Fruit fly (Drosophila melanogaster) whole organism, embryonic: ENCODE data around the gene Col4a1.

Experiments used
- Atf6 ChIP-seq: fragments of 200-800 bp; sonication (Bioruptor generic); IDR thresholded peaks from 2 replicates; pipeline ENCODE4 v1.3.6; 2022; ENCODE audit warnings: missing biosample characterization, missing genetic modification characterization
- Bdp1 ChIP-seq: fragments of 200-800 bp; sonication (Bioruptor generic); optimal IDR thresholded peaks from 3 replicates; lab custom pipeline; 2016; ENCODE audit warnings: missing biosample characterization, missing genetic modification characterization
- Blimp-1 ChIP-seq: fragments of 200-800 bp; sonication (Bioruptor generic); optimal IDR thresholded peaks from 3 replicates; lab custom pipeline; 2018; ENCODE audit warnings: missing biosample characterization, missing genetic modification characterization, mild to moderate bottlenecking, moderate library complexity, missing genetic modification reagents
- C15 ChIP-seq: fragments of 200-800 bp; sonication (Bioruptor generic); IDR thresholded peaks from 3 replicates; pipeline ENCODE4 v1.3.6; 2022; ENCODE audit warnings: missing biosample characterization, missing genetic modification characterization
- CG10147 ChIP-seq: fragments of 200-800 bp; sonication (Bioruptor generic); optimal IDR thresholded peaks from 2 replicates; lab custom pipeline; 2019; ENCODE audit warnings: missing biosample characterization, mild to moderate bottlenecking, missing genetic modification characterization, moderate library complexity
- CG10654 ChIP-seq: fragments of 200-800 bp; sonication (Bioruptor generic); optimal IDR thresholded peaks from 2 replicates; lab custom pipeline; 2016; ENCODE audit warnings: missing biosample characterization, missing genetic modification characterization
- CG11247 ChIP-seq: fragments of 200-800 bp; sonication (Bioruptor generic); IDR thresholded peaks from 2 replicates; pipeline ENCODE4 v1.3.6; 2022; ENCODE audit warnings: missing biosample characterization, missing genetic modification characterization
- CG12659 ChIP-seq: fragments of 200-800 bp; sonication (Bioruptor generic); optimal IDR thresholded peaks from 3 replicates; lab custom pipeline; 2017; ENCODE audit warnings: mild to moderate bottlenecking, missing biosample characterization, missing genetic modification reagents, missing genetic modification characterization
- CG13424 ChIP-seq: fragments of 200-800 bp; sonication (Bioruptor generic); optimal IDR thresholded peaks from 2 replicates; lab custom pipeline; 2019; ENCODE audit warnings: missing biosample characterization, mild to moderate bottlenecking, missing genetic modification characterization, moderate library complexity
- CG17612 ChIP-seq: fragments of 200-800 bp; sonication (Bioruptor generic); IDR thresholded peaks from 2 replicates; pipeline ENCODE4 v1.3.6; 2022; ENCODE audit warnings: missing biosample characterization, missing genetic modification characterization
- CG2678 ChIP-seq: fragments of 200-800 bp; sonication (Bioruptor generic); optimal IDR thresholded peaks from 3 replicates; lab custom pipeline; 2019; ENCODE audit warnings: missing biosample characterization, mild to moderate bottlenecking, missing genetic modification characterization, moderate library complexity
- CG31441 ChIP-seq: fragments of 200-800 bp; sonication (Bioruptor generic); IDR thresholded peaks from 2 replicates; pipeline ENCODE4 v1.3.6; 2022; ENCODE audit warnings: missing biosample characterization, missing genetic modification characterization
- CG3838 ChIP-seq: fragments of 200-800 bp; sonication (Bioruptor generic); optimal IDR thresholded peaks from 3 replicates; lab custom pipeline; 2016; ENCODE audit warnings: missing biosample characterization, missing genetic modification characterization
- CG3847 ChIP-seq: fragments of 200-800 bp; sonication (Bioruptor generic); IDR thresholded peaks from 2 replicates; pipeline ENCODE4 v1.3.6; 2022; ENCODE audit warnings: missing biosample characterization, missing genetic modification characterization
- CG42726 ChIP-seq: fragments of 200-800 bp; sonication (Bioruptor generic); IDR thresholded peaks from 2 replicates; pipeline ENCODE4 v1.3.6; 2022; ENCODE audit warnings: missing biosample characterization, missing genetic modification characterization; ENCODE audit not compliant: partially characterized antibody
- CG6791 ChIP-seq: fragments of 200-800 bp; sonication (Bioruptor generic); IDR thresholded peaks from 3 replicates; pipeline ENCODE4 v1.3.6; 2022; ENCODE audit warnings: missing biosample characterization, missing genetic modification characterization; ENCODE audit not compliant: partially characterized antibody
- CG7372 ChIP-seq: fragments of 200-800 bp; sonication (Bioruptor generic); IDR thresholded peaks from 2 replicates; pipeline ENCODE4 v1.3.6; 2022; ENCODE audit warnings: missing biosample characterization, missing genetic modification characterization
- CG7987 ChIP-seq: fragments of 200-800 bp; sonication (Bioruptor generic); optimal IDR thresholded peaks from 2 replicates; lab custom pipeline; 2018; ENCODE audit warnings: missing biosample characterization, mild to moderate bottlenecking, missing genetic modification characterization, moderate library complexity
- CG9437 ChIP-seq: fragments of 200-800 bp; sonication (Bioruptor generic); optimal IDR thresholded peaks from 2 replicates; lab custom pipeline; 2018; ENCODE audit warnings: missing biosample characterization, mild to moderate bottlenecking, missing genetic modification characterization
- CG9609 ChIP-seq: fragments of 200-800 bp; sonication (Bioruptor generic); optimal IDR thresholded peaks from 3 replicates; lab custom pipeline; 2016; ENCODE audit warnings: missing biosample characterization, missing genetic modification characterization
- Deaf1 ChIP-seq: fragments of 200-800 bp; optimal IDR thresholded peaks from 3 replicates; lab custom pipeline; 2019; ENCODE audit warnings: missing biosample characterization, mild to moderate bottlenecking, missing genetic modification characterization, moderate library complexity
- Ets65A ChIP-seq: fragments of 200-800 bp; sonication (Bioruptor generic); peaks from one replicate; lab custom pipeline; 2016; ENCODE audit warnings: missing biosample characterization, missing genetic modification characterization
- Hey ChIP-seq: fragments of 200-800 bp; sonication (Bioruptor generic); optimal IDR thresholded peaks from 3 replicates; lab custom pipeline; 2018; ENCODE audit warnings: missing biosample characterization, mild to moderate bottlenecking, missing genetic modification characterization
- Oli ChIP-seq: fragments of 200-800 bp; sonication (Bioruptor generic); optimal IDR thresholded peaks from 2 replicates; lab custom pipeline; 2018; ENCODE audit warnings: missing biosample characterization, mild to moderate bottlenecking, missing genetic modification characterization, moderate library complexity
- ac ChIP-seq: fragments of 200-800 bp; sonication (Bioruptor generic); optimal IDR thresholded peaks from 3 replicates; lab custom pipeline; 2017; ENCODE audit warnings: missing biosample characterization, mild to moderate bottlenecking, missing genetic modification characterization
- al ChIP-seq: fragments of 200-800 bp; sonication (Bioruptor generic); IDR thresholded peaks from 2 replicates; pipeline ENCODE4 v1.3.6; 2022; ENCODE audit warnings: missing biosample characterization, missing genetic modification characterization
- da ChIP-seq: fragments of 200-800 bp; sonication (Bioruptor generic); optimal IDR thresholded peaks from 2 replicates; lab custom pipeline; 2016; ENCODE audit warnings: missing biosample characterization, missing genetic modification characterization
- exex ChIP-seq: fragments of 200-800 bp; sonication (Bioruptor generic); optimal IDR thresholded peaks from 4 replicates; lab custom pipeline; 2018; ENCODE audit warnings: missing biosample characterization, mild to moderate bottlenecking, missing genetic modification characterization, moderate library complexity
- eyg ChIP-seq: fragments of 200-800 bp; sonication (Bioruptor generic); optimal IDR thresholded peaks from 3 replicates; lab custom pipeline; 2016; ENCODE audit warnings: missing biosample characterization, missing genetic modification characterization
- gce ChIP-seq: fragments of 200-800 bp; sonication (Bioruptor generic); IDR thresholded peaks from 3 replicates; pipeline ENCODE4 v1.3.6; 2022; ENCODE audit warnings: missing biosample characterization, missing genetic modification characterization
- gem ChIP-seq: fragments of 200-800 bp; sonication (Bioruptor generic); optimal IDR thresholded peaks from 2 replicates; lab custom pipeline; 2019; ENCODE audit warnings: missing biosample characterization, mild to moderate bottlenecking, missing genetic modification characterization, moderate library complexity
- gsb-n ChIP-seq: fragments of 200-800 bp; sonication (Bioruptor generic); optimal IDR thresholded peaks from 3 replicates; lab custom pipeline; 2018; ENCODE audit warnings: missing biosample characterization, mild to moderate bottlenecking, missing genetic modification characterization
- ind ChIP-seq: fragments of 200-800 bp; sonication (Bioruptor generic); optimal IDR thresholded peaks from 3 replicates; lab custom pipeline; 2016; ENCODE audit warnings: missing biosample characterization, missing genetic modification characterization
- lilli ChIP-seq: fragments of 200-800 bp; sonication (Bioruptor generic); optimal IDR thresholded peaks from 3 replicates; lab custom pipeline; 2016; ENCODE audit warnings: missing biosample characterization, missing genetic modification characterization
- oc ChIP-seq: fragments of 200-800 bp; sonication (Bioruptor generic); optimal IDR thresholded peaks from 2 replicates; lab custom pipeline; 2018; ENCODE audit warnings: missing biosample characterization, mild to moderate bottlenecking, missing genetic modification characterization, moderate library complexity
- pfk ChIP-seq: fragments of 200-800 bp; sonication (Bioruptor generic); optimal IDR thresholded peaks from 2 replicates; lab custom pipeline; 2018; ENCODE audit warnings: missing biosample characterization, mild to moderate bottlenecking, missing genetic modification characterization, moderate library complexity
- phol ChIP-seq: fragments of 200-800 bp; sonication (Bioruptor generic); optimal IDR thresholded peaks from 3 replicates; lab custom pipeline; 2018; ENCODE audit warnings: missing biosample characterization, mild to moderate bottlenecking, missing genetic modification characterization, moderate library complexity
- pros ChIP-seq: fragments of 200-800 bp; sonication (Bioruptor generic); optimal IDR thresholded peaks from 3 replicates; lab custom pipeline; 2019; ENCODE audit warnings: missing biosample characterization, mild to moderate bottlenecking, missing genetic modification characterization, moderate library complexity
- pum ChIP-seq: fragments of 200-800 bp; sonication (Bioruptor generic); optimal IDR thresholded peaks from 2 replicates; lab custom pipeline; 2016; ENCODE audit warnings: missing biosample characterization, missing genetic modification characterization
- ranshi ChIP-seq: fragments of 200-800 bp; sonication (Bioruptor generic); IDR thresholded peaks from 2 replicates; pipeline ENCODE4 v1.3.6; 2022; ENCODE audit warnings: missing biosample characterization, missing genetic modification characterization
- sc ChIP-seq, 3 experiments: fragments of >200 bp in 2 of 3; fragments of 200-800 bp in 1 of 3; sonication (Bioruptor generic) in 1 of 3; optimal IDR thresholded peaks; 2 replicates in 2 of 3; 3 replicates in 1 of 3; lab custom pipeline; 2017; ENCODE audit warnings: mild to moderate bottlenecking in 1 of 3, missing biosample characterization in 1 of 3, missing genetic modification characterization in 1 of 3, missing genetic modification reagents in 1 of 3
- slbo ChIP-seq: fragments of 200-800 bp; sonication (Bioruptor generic); IDR thresholded peaks from 2 replicates; pipeline ENCODE4 v1.3.6; 2022; ENCODE audit warnings: missing biosample characterization, missing genetic modification characterization
- stwl ChIP-seq: fragments of 200-800 bp; sonication (Bioruptor generic); optimal IDR thresholded peaks from 3 replicates; lab custom pipeline; 2018; ENCODE audit warnings: missing biosample characterization, mild to moderate bottlenecking, missing genetic modification characterization, moderate library complexity
- tgo ChIP-seq: fragments of 200-800 bp; sonication (Bioruptor generic); IDR thresholded peaks from 3 replicates; pipeline ENCODE4 v1.3.6; 2022; ENCODE audit warnings: missing biosample characterization, missing genetic modification characterization
- wdn ChIP-seq: fragments of 200-800 bp; sonication (Bioruptor generic); IDR thresholded peaks from 2 replicates; pipeline ENCODE4 v1.3.6; 2022; ENCODE audit warnings: missing biosample characterization, missing genetic modification characterization
- zen ChIP-seq: fragments of 200-800 bp; sonication (Bioruptor generic); optimal IDR thresholded peaks from 3 replicates; lab custom pipeline; 2018; ENCODE audit warnings: missing biosample characterization, mild to moderate bottlenecking, missing genetic modification characterization, moderate library complexity
- zfh1 ChIP-seq: fragments of 200-800 bp; sonication (Bioruptor generic); IDR thresholded peaks from 3 replicates; pipeline ENCODE4 v1.3.6; 2022; ENCODE audit warnings: missing biosample characterization, missing genetic modification characterization
- zfh2 ChIP-seq: fragments of 200-800 bp; sonication (Bioruptor generic); optimal IDR thresholded peaks from 2 replicates; lab custom pipeline; 2016; ENCODE audit warnings: missing biosample characterization, missing genetic modification characterization

Gene Col4a1

dm6 chr2L:5070797-5071579 lies 41.6 kb downstream of the Col4a1 start, which contains the start of gene RpL37A (continued):
- TF ChIP-seq zfh1 (peak; percentile 78), CG3838 (peak; percentile 18), gsb-n (tag; lab: Kevin White, UChicago) (peak; percentile 70), pum (GFP tag; lab: Kevin White, UChicago) (peak; percentile 46), zen (peak; percentile 68), CG7987 (GFP tag; lab: Kevin White, UChicago) (peak; percentile 96), Deaf1 (no peak), Oli (tag; lab: Kevin White, UChicago) (peak; percentile 49), phol (tag; lab: Kevin White, UChicago) (peak; percentile 83), CG12659 (GFP tag; lab: Kevin White, UChicago) (peak; percentile 92), pfk (GFP tag; lab: Kevin White, UChicago) (peak; percentile 75), CG11247 (GFP tag; lab: Robert Waterston, UW) (peak; percentile 74), CG7372 (GFP tag; lab: Robert Waterston, UW) (peak; percentile 82), ind (peak; percentile 41), C15 (GFP tag; lab: Robert Waterston, UW) (peak; percentile 59; the same call in 1 of the 3 replicates), gem (no peak), CG9609 (GFP tag; lab: Kevin White, UChicago) (peak; percentile 47), CG3847 (GFP tag; lab: Robert Waterston, UW) (peak; percentile 77), gce (peak; percentile 78; the same call in 2 of the 3 replicates), CG13424 (peak; percentile 28), al (GFP tag; lab: Robert Waterston, UW) (no peak), sc (optimal IDR thresholded peaks at IDR 0.05; lab: Kevin White, UChicago) (no peak), sc (GFP tag; optimal IDR thresholded peaks at IDR 0.05; lab: Kevin White, UChicago) (peak; percentile 50), CG10654 (GFP tag; lab: Kevin White, UChicago) (peak; percentile 76), Blimp-1 (no peak), Ets65A (GFP tag; lab: Kevin White, UChicago) (peak; percentile 98), stwl (tag; lab: Kevin White, UChicago) (peak; percentile 79), Atf6 (GFP tag; lab: Robert Waterston, UW) (peak; percentile 78), exex (tag; lab: Kevin White, UChicago) (peak; percentile 54), CG31441 (GFP tag; lab: Robert Waterston, UW) (peak; percentile 83), ranshi (GFP tag; lab: Robert Waterston, UW) (peak; percentile 77; the same call in 1 of the 2 replicates), CG6791 (GFP tag; lab: Robert Waterston, UW) (0 out of 3 replicates have a peak, but pooled peaks have one; percentile 11), pros (peak; percentile 4), ac (GFP tag; lab: Kevin White, UChicago) (peak; percentile 59), tgo (peak; percentile 53; the same call in 2 of the 3 replicates), CG42726 (GFP tag; lab: Robert Waterston, UW) (peak; percentile 65), da (GFP tag; lab: Kevin White, UChicago) (peak; percentile 76), zfh2 (peak; percentile 29), CG17612 (no peak; the same call in 1 of the 2 replicates), CG9437 (GFP tag; lab: Kevin White, UChicago) (peak; percentile 56), wdn (GFP tag; lab: Robert Waterston, UW) (peak; percentile 56; the same call in 1 of the 2 replicates), CG10147 (peak; percentile 67), eyg (GFP tag; lab: Kevin White, UChicago) (peak; percentile 83), Bdp1 (peak; percentile 62), CG2678 (tag; lab: Kevin White, UChicago) (peak; percentile 74), lilli (GFP tag; lab: Kevin White, UChicago) (peak; percentile 63), slbo (GFP tag; lab: Robert Waterston, UW) (peak; percentile 61), Hey (tag; lab: Kevin White, UChicago) (no peak), oc (tag; lab: Kevin White, UChicago) (no peak)
